Fruit fly (Drosophila melanogaster): Measurements from ENCODE around the gene Bruce.

DNA sequence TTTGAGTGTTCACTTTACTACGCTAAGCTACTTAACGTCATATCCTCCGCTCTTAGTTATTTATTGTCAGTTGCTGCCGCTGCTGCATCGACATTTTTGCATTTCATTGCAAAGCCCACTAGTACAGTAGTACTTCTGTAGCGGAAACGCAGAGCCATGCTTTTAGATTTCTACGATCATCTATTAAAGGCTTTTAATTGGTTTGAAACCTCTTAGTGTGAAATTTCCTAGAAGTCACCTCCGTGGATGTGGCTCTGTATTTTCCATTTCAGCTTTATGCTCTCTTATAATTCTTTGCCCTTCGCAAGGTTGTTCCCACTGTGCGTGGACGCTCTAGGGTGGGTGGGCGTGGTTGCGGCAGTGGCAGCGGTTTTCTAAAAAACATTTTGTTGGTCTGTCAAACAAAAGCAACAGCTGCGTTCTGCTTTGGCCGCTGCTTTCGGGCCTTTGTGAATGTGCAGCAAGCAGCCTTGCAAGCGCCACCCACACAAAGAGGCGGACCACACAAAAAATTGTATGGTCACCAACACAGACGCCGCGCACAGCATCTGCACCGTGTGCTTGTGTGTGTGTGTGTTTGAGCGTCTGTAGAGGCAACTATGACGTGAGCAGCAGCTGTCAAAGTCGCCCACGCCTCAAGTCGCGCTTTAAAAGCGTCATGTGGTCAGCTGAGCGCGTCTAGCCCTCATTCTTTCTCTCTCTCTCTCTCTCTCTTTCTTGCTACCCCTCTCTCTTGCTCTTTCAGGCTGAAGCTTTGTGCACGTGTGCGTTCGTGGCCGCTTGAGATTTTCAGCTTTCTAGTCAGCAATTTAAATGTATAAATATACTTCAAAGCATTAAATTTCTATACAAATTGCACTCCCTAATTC lies 64.3 kb downstream of the Bruce start:
- TF ChIP-seq Sin3A (optimal IDR thresholded peaks at IDR 0.05) (no peak), psq (optimal IDR thresholded peaks at IDR 0.05) (no peak), ttk (optimal IDR thresholded peaks at IDR 0.05) (no peak)

All from Kc167 (cell line).